Worm (Caenorhabditis elegans): Measurements from ENCODE around the gene efl-1.

DNA sequence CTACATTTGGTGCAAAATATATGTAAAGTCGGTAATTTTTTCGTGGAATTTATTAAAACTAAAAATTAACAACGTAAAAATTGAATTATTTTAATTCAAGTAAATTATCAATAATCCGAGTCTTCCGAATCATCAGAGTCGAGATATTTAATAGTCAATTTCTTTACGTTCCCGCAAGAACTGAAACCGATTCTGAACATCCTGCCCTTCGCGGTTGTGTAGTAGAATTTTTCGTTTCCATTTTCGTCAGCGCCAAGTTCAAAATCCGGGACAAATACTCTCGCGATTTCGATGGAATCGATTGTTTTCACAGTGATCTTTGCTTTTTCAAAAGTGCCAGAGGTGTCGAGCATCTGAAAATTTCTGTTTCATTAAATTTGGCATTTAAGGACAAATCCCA is 45.8 kb downstream of the efl-1 start:
- TF ChIP-seq nhr-25 (tag; optimal IDR thresholded peaks at IDR 0.05) (no peak), nhr-11 (tag; optimal IDR thresholded peaks at IDR 0.05) (no peak), R02D3.7 (tag; optimal IDR thresholded peaks at IDR 0.05) (no peak), snpc-4 (tag; optimal IDR thresholded peaks at IDR 0.05) (no peak), lin-13 (GFP tag; optimal IDR thresholded peaks at IDR 0.05) (no peak), aly-2 (tag; optimal IDR thresholded peaks at IDR 0.05) (no peak), mab-5 (tag; optimal IDR thresholded peaks at IDR 0.05) (no peak)
